Worm (Caenorhabditis elegans) whole organism, L4 larva: Measurements from ENCODE around the gene M04C3.5.

ENCODE experiments used
- Y5F2A.4 ChIP-seq: fragments of 200-800 bp; sonication (Bioruptor generic); optimal IDR thresholded peaks from 2 replicates; lab custom pipeline; 2018; ENCODE audit warnings: mild to moderate bottlenecking, missing genetic modification characterization, missing compliant biosample characterization
- Y75B8A.6 ChIP-seq: fragments of 200-800 bp; sonication (Bioruptor generic); IDR thresholded peaks from 2 replicates; pipeline ENCODE4 v1.3.6; 2022; ENCODE audit warnings: missing genetic modification reagents, missing genetic modification characterization, missing compliant biosample characterization
- hif-1 ChIP-seq, 2 experiments: sonication (generic microtip); optimal IDR thresholded peaks; 2 replicates each; lab custom pipeline; 2016 to 2017; ENCODE audit warnings: missing compliant biosample characterization in 2 of 2, missing genetic modification characterization in 2 of 2, missing genetic modification reagents in 2 of 2, missing genotype in 2 of 2, mild to moderate bottlenecking in 1 of 2
- jun-1 ChIP-seq: fragments of 150-350 bp; optimal IDR thresholded peaks from 2 replicates; lab custom pipeline; 2014; ENCODE audit warnings: missing biosample characterization, missing genetic modification reagents, missing genetic modification characterization
- lin-15B ChIP-seq: fragments of 150-350 bp; sonication (generic microtip); optimal IDR thresholded peaks from 3 replicates; lab custom pipeline; 2014; ENCODE audit warnings: missing biosample characterization, missing genetic modification characterization
- nhr-10 ChIP-seq: fragments of 150-350 bp; optimal IDR thresholded peaks from 2 replicates; lab custom pipeline; 2014; ENCODE audit warnings: missing biosample characterization, missing genetic modification characterization
- nhr-11 ChIP-seq: fragments of 150-350 bp; optimal IDR thresholded peaks from 2 replicates; lab custom pipeline; 2014; ENCODE audit warnings: missing biosample characterization, missing genetic modification characterization
- nhr-76 ChIP-seq: fragments of 150-350 bp; optimal IDR thresholded peaks from 2 replicates; lab custom pipeline; 2014; ENCODE audit warnings: missing biosample characterization, missing genetic modification characterization

DNA sequence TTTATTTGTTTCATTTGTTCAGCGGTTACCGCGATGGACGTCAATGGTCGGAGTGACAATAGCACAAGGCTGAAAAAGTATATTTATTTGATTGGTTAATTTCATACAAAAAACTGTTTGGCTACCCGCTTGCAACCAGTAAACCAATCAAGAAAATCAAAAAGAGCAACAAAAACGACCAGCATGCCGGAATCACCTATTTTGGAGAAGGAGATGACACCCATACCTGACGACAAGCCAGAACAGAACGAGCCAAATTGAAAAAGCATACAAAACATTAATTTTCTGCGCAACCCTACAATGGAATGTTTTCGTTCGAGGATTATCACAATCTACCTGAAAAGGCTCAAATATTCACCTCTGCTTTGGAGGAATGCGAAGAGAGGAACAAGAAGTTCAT, 40.9 kb downstream of the M04C3.5 start, which contains the start of gene Y43F8B.7:
- TF ChIP-seq Y5F2A.4 (GFP tag; lab: Kevin White, UChicago) (no peak), hif-1 (tag; optimal IDR thresholded peaks at IDR 0.05; lab: Kevin White, UChicago) (no peak), lin-15B (tag; lab: Kevin White, UChicago) (no peak), nhr-76 (no peak), nhr-10 (tag; lab: Kevin White, UChicago) (no peak), jun-1 (tag; lab: Kevin White, UChicago) (no peak), nhr-11 (tag; lab: Kevin White, UChicago) (no peak), Y75B8A.6 (no peak)
